Fruit fly (Drosophila melanogaster): Measurements from ENCODE around the gene CG17105.

CG17105 gene

dm6 chr2L:10728751-10729150 is 47.9 kb downstream of the CG17105 start, which contains the start of gene CG6443:
Gene CG6443 (plus strand): TSS chr2L:10728978.
- TF ChIP-seq sage (GFP tag; optimal IDR thresholded peaks at IDR 0.05) (peak; percentile 50), jim (GFP tag; optimal IDR thresholded peaks at IDR 0.05) (no peak)

- TF ChIP-seq CG32264 (GFP tag; optimal IDR thresholded peaks at IDR 0.05) (no peak), Jra (GFP tag; optimal IDR thresholded peaks at IDR 0.05) (no peak), N (GFP tag; optimal IDR thresholded peaks at IDR 0.05) (no peak), Dfd (GFP tag; optimal IDR thresholded peaks at IDR 0.05) (no peak), GATAd (GFP tag; optimal IDR thresholded peaks at IDR 0.05) (no peak), jim (GFP tag; optimal IDR thresholded peaks at IDR 0.05) (no peak), dmrt93B (GFP tag; optimal IDR thresholded peaks at IDR 0.05) (no peak), Hr78 (GFP tag; optimal IDR thresholded peaks at IDR 0.05) (no peak), h (GFP tag; optimal IDR thresholded peaks at IDR 0.05) (no peak), rgr (GFP tag; optimal IDR thresholded peaks at IDR 0.05) (no peak)
Observed at dm6 chr2L:10729955-10730354, 49.1 kb downstream of the CG17105 start, which contains the start of gene CG17118. Gene CG17118 (plus strand): TSS chr2L:10730255.

Measured in whole organism, wandering third instar larva.